Worm (Caenorhabditis elegans) whole organism, young adult: ENCODE results near the gene R53.8.

Experiments used
- ceh-79 ChIP-seq: sonication (generic microtip); optimal IDR thresholded peaks from 2 replicates; lab custom pipeline; 2017; ENCODE audit warnings: mild to moderate bottlenecking, missing genetic modification characterization, missing compliant biosample characterization
- ekl-4 ChIP-seq: fragments of 200-800 bp; sonication (Bioruptor generic); IDR thresholded peaks from 2 replicates; pipeline ENCODE4 v1.3.6; 2022; ENCODE audit warnings: missing genetic modification reagents, missing genetic modification characterization, missing compliant biosample characterization
- hmg-1.2 ChIP-seq: fragments of 200-800 bp; sonication (Bioruptor generic); IDR thresholded peaks from 2 replicates; pipeline ENCODE4 v1.3.6; 2022; ENCODE audit warnings: missing genetic modification reagents, missing genetic modification characterization, missing compliant biosample characterization
- lsy-27 ChIP-seq: sonication (generic microtip); optimal IDR thresholded peaks from 2 replicates; lab custom pipeline; 2017; ENCODE audit warnings: missing genetic modification characterization, mild to moderate bottlenecking, missing compliant biosample characterization, antibody characterized with exemption, missing genotype, borderline replicate concordance; ENCODE audit not compliant: insufficient read depth
- madf-10 ChIP-seq: sonication (generic microtip); optimal IDR thresholded peaks from 2 replicates; lab custom pipeline; 2016; ENCODE audit warnings: mild to moderate bottlenecking, missing genetic modification characterization, missing compliant biosample characterization
- xnd-1 ChIP-seq: sonication (generic microtip); optimal IDR thresholded peaks from 2 replicates; lab custom pipeline; 2016; ENCODE audit warnings: missing genotype, missing genetic modification reagents, missing genetic modification characterization, missing compliant biosample characterization

DNA sequence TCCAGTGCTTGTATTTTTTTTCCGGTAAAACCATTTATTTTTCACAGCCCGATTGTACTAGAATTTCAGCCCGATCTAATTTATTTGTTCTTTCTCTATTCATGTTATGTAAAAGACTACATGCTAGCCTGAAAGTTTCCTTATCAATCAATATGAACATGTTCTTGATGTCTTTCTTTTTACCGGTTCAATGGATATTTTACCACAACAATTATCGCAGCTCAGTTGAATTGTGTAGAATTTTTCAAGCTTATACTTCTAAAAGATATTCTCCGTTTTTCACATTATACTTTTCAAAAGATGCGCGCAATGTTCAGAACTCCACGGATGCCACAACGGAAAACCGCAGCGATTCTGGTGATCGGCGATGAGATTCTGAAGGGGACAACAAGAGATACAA lies 32.7 kb upstream of the R53.8 start, which contains the start of gene flad-1:
- no peak for TF ChIP-seq ekl-4 (GFP tag; lab: Robert Waterston, UW)
- no peak for TF ChIP-seq hmg-1.2 (GFP tag; lab: Robert Waterston, UW)
- TF ChIP-seq xnd-1 (tag; lab: Kevin White, UChicago), result no peak
- no peak for TF ChIP-seq madf-10 (tag; lab: Kevin White, UChicago)
- no peak for TF ChIP-seq ceh-79
- TF ChIP-seq lsy-27 (tag; lab: Kevin White, UChicago), result no peak
